Worm (Caenorhabditis elegans) whole organism, late embryonic: ENCODE measurements around the gene gex-3.

Experiments used
- C08G9.2 ChIP-seq: sonication (generic microtip); optimal IDR thresholded peaks from 2 replicates; lab custom pipeline; 2016; ENCODE audit warnings: mild to moderate bottlenecking, missing genetic modification characterization, moderate library complexity, missing compliant biosample characterization
- F13H6.1 ChIP-seq: sonication (generic microtip); optimal IDR thresholded peaks from 2 replicates; lab custom pipeline; 2016; ENCODE audit warnings: missing genetic modification characterization, missing compliant biosample characterization
- K02D7.2 ChIP-seq: sonication (generic microtip); optimal IDR thresholded peaks from 2 replicates; lab custom pipeline; 2017; ENCODE audit warnings: mild to moderate bottlenecking, missing genetic modification characterization, missing compliant biosample characterization
- T23F11.4 ChIP-seq: fragments of 200-800 bp; sonication (Bioruptor generic); optimal IDR thresholded peaks from 2 replicates; lab custom pipeline; 2018; ENCODE audit warnings: mild to moderate bottlenecking, missing genetic modification characterization, missing compliant biosample characterization
- Y22D7AL.16 ChIP-seq: sonication (generic microtip); optimal IDR thresholded peaks from 2 replicates; lab custom pipeline; 2016; ENCODE audit warnings: missing genetic modification characterization, missing compliant biosample characterization
- ahr-1 ChIP-seq: sonication (generic microtip); optimal IDR thresholded peaks from 2 replicates; lab custom pipeline; 2016; ENCODE audit warnings: missing genetic modification characterization, missing compliant biosample characterization
- ceh-14 ChIP-seq: sonication (generic microtip); optimal IDR thresholded peaks from 2 replicates; lab custom pipeline; 2016; ENCODE audit warnings: missing genotype, missing genetic modification characterization, missing compliant biosample characterization
- ceh-22 ChIP-seq: sonication (generic microtip); optimal IDR thresholded peaks from 2 replicates; lab custom pipeline; 2017; ENCODE audit warnings: missing biosample characterization, missing genetic modification characterization
- ceh-34 ChIP-seq: sonication (generic microtip); optimal IDR thresholded peaks from 2 replicates; lab custom pipeline; 2016; ENCODE audit warnings: mild to moderate bottlenecking, missing genetic modification characterization, missing compliant biosample characterization
- ceh-45 ChIP-seq: fragments of 200-800 bp; sonication (Bioruptor generic); IDR thresholded peaks from 2 replicates; pipeline ENCODE4 v1.3.6; 2022; ENCODE audit warnings: missing genetic modification reagents, missing genetic modification characterization, missing compliant biosample characterization
- ceh-48 ChIP-seq: sonication (generic microtip); optimal IDR thresholded peaks from 2 replicates; lab custom pipeline; 2016; ENCODE audit warnings: missing genetic modification characterization, inconsistent platforms, missing compliant biosample characterization
- ceh-6 ChIP-seq: fragments of 200-800 bp; sonication (Bioruptor generic); optimal IDR thresholded peaks from 2 replicates; lab custom pipeline; 2018; ENCODE audit warnings: mild to moderate bottlenecking, missing genetic modification characterization, missing compliant biosample characterization
- che-1 ChIP-seq: sonication (generic microtip); optimal IDR thresholded peaks from 2 replicates; lab custom pipeline; 2016; ENCODE audit warnings: mild to moderate bottlenecking, missing genetic modification characterization, missing compliant biosample characterization
- dmd-4 ChIP-seq: sonication (generic microtip); optimal IDR thresholded peaks from 2 replicates; lab custom pipeline; 2016; ENCODE audit warnings: borderline replicate concordance, missing genetic modification characterization, missing compliant biosample characterization
- dve-1 ChIP-seq: sonication (generic microtip); optimal IDR thresholded peaks from 2 replicates; lab custom pipeline; 2017; ENCODE audit warnings: antibody characterized with exemption, mild to moderate bottlenecking, missing genetic modification characterization, missing compliant biosample characterization
- elt-2 ChIP-seq: sonication (generic microtip); optimal IDR thresholded peaks from 2 replicates; lab custom pipeline; 2016; ENCODE audit warnings: missing genetic modification reagents, missing genetic modification characterization, missing compliant biosample characterization
- eyg-1 ChIP-seq: sonication (generic microtip); optimal IDR thresholded peaks from 2 replicates; lab custom pipeline; 2016; ENCODE audit warnings: missing genotype, missing genetic modification characterization, missing compliant biosample characterization
- hlh-13 ChIP-seq: fragments of 200-800 bp; sonication (Bioruptor generic); optimal IDR thresholded peaks from 2 replicates; lab custom pipeline; 2018; ENCODE audit warnings: mild to moderate bottlenecking, missing genetic modification characterization, missing compliant biosample characterization
- lim-6 ChIP-seq: sonication (generic microtip); optimal IDR thresholded peaks from 2 replicates; lab custom pipeline; 2016; ENCODE audit warnings: missing genetic modification characterization, missing compliant biosample characterization
- lin-11 ChIP-seq: fragments of 200-800 bp; sonication (Bioruptor generic); optimal IDR thresholded peaks from 2 replicates; lab custom pipeline; 2018; ENCODE audit warnings: mild to moderate bottlenecking, missing genetic modification characterization, missing compliant biosample characterization
- mec-3 ChIP-seq: sonication (generic microtip); optimal IDR thresholded peaks from 2 replicates; lab custom pipeline; 2016; ENCODE audit warnings: borderline replicate concordance, missing genetic modification characterization, missing compliant biosample characterization
- nhr-11 ChIP-seq: fragments of 150-350 bp; optimal IDR thresholded peaks from 2 replicates; lab custom pipeline; 2014; ENCODE audit warnings: missing biosample characterization, missing genetic modification characterization
- pag-3 ChIP-seq: sonication (generic microtip); optimal IDR thresholded peaks from 2 replicates; lab custom pipeline; 2016; ENCODE audit warnings: missing compliant biosample characterization, missing genetic modification characterization, borderline replicate concordance
- pat-9 ChIP-seq: fragments of 200-800 bp; sonication (Bioruptor generic); optimal IDR thresholded peaks from 2 replicates; lab custom pipeline; 2018; ENCODE audit warnings: mild to moderate bottlenecking, missing genetic modification characterization, moderate library complexity, missing compliant biosample characterization
- pax-1 ChIP-seq: fragments of 150-350 bp; optimal IDR thresholded peaks from 2 replicates; lab custom pipeline; 2014; ENCODE audit warnings: missing biosample characterization, missing genetic modification characterization
- pqm-1 ChIP-seq: sonication (generic microtip); optimal IDR thresholded peaks from 2 replicates; lab custom pipeline; 2016; ENCODE audit warnings: missing genetic modification characterization, missing compliant biosample characterization
- sox-2 ChIP-seq: fragments of 200-800 bp; sonication (Bioruptor generic); IDR thresholded peaks from 2 replicates; pipeline ENCODE4 v1.3.6; 2022; ENCODE audit warnings: missing genetic modification reagents, missing genetic modification characterization, missing compliant biosample characterization
- tbx-2 ChIP-seq: sonication (generic microtip); optimal IDR thresholded peaks from 2 replicates; lab custom pipeline; 2016; ENCODE audit warnings: missing genetic modification characterization, missing compliant biosample characterization
- ttx-3 ChIP-seq: sonication (generic microtip); optimal IDR thresholded peaks from 2 replicates; lab custom pipeline; 2016; ENCODE audit warnings: missing genetic modification reagents, missing genetic modification characterization, missing compliant biosample characterization
- unc-3 ChIP-seq, 2 experiments: fragments of 200-800 bp in 1 of 2; sonication (Bioruptor generic) in 1 of 2; sonication (generic microtip) in 1 of 2; conservative IDR thresholded peaks in 1 of 2; optimal IDR thresholded peaks in 1 of 2; 2 replicates each; pipeline versions ENCODE4 v1.3.6 to Lab custom; 2016 to 2022; ENCODE audit warnings: missing compliant biosample characterization in 2 of 2, missing genetic modification characterization in 2 of 2, missing genetic modification reagents in 1 of 2
- unc-55 ChIP-seq: sonication (generic microtip); optimal IDR thresholded peaks from 2 replicates; lab custom pipeline; 2017; ENCODE audit warnings: missing biosample characterization, missing genetic modification reagents, missing genetic modification characterization
- zip-5 ChIP-seq: sonication (generic microtip); optimal IDR thresholded peaks from 2 replicates; lab custom pipeline; 2016; ENCODE audit warnings: missing genetic modification characterization, missing compliant biosample characterization
- ztf-16 ChIP-seq: sonication (generic microtip); optimal IDR thresholded peaks from 2 replicates; lab custom pipeline; 2017; ENCODE audit warnings: missing genetic modification characterization, missing compliant biosample characterization

The gex-3 gene

ce11 chrIV:12428467-12428866 is 24.2 kb downstream of the gex-3 start, which contains the start of gene col-130:
Gene col-130 (minus strand): TSS chrIV:12428516.
- no peak for TF ChIP-seq pax-1 (tag; lab: Kevin White, UChicago)
- no peak for TF ChIP-seq T23F11.4 (GFP tag; lab: Kevin White, UChicago)
- TF ChIP-seq F13H6.1 (tag; lab: Kevin White, UChicago) = no peak
- no peak for TF ChIP-seq pqm-1 (tag; lab: Kevin White, UChicago)
- no peak for TF ChIP-seq tbx-2 (tag; lab: Kevin White, UChicago)
- TF ChIP-seq Y22D7AL.16 (tag; lab: Kevin White, UChicago) = no peak
- TF ChIP-seq ceh-34 = no peak

- TF ChIP-seq dve-1 = no peak
- TF ChIP-seq lim-6 (tag; lab: Kevin White, UChicago) = no peak
- no peak for TF ChIP-seq elt-2
- TF ChIP-seq ceh-14 (tag; lab: Kevin White, UChicago) = no peak
- no peak for TF ChIP-seq ceh-6 (GFP tag; lab: Kevin White, UChicago)
- TF ChIP-seq unc-55 (GFP tag; lab: Kevin White, UChicago) = no peak
Observed at ce11 chrIV:12429504-12429903, 25.3 kb downstream of the gex-3 start.

DNA sequence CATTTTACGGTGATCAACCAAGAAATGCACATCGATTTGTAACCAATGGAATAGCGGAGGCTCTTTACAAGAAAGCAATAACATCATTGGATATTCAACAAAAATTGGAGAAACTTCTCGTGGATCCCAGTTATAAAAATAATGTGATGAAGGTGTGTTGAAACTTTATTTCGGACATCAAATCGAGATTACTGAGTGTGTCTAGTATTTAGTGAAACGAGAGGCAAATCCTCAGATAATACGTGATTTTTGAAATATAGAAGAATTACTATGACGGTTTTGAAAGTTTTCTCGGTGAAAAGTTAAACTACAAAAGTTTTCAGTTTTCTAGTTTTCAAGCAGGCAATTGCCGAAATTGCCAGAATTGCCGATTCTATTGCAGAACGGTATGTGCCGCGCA is 27.5 kb downstream of the gex-3 start:
- no peak for TF ChIP-seq che-1
- no peak for TF ChIP-seq ahr-1 (tag; lab: Kevin White, UChicago)

DNA sequence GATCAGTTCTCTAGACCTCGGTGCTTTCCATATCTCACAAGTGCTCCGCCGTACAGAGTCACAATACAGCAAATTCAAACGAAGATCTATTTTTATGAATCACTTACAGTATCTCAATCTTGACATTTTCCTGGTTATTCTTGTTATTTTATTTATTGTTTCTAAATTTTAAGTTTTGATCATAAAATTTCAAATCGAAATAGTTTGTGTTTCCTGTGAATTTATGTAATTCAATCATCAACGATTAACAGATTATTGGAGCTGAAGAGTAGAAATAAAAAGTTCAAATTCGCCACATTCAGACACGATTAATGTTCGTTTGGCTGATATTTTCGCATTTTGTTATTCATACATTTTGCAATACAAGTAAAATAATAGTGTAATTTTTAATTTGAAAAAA is 28.1 kb downstream of the gex-3 start, which contains the start of gene clec-184:
clec-184 (plus strand) TSS at position 301 of the 400 bp plus-strand sequence.
- TF ChIP-seq mec-3 (tag; lab: Kevin White, UChicago) = no peak
- TF ChIP-seq ceh-45 = no peak
- no peak for TF ChIP-seq ceh-22 (tag; lab: Kevin White, UChicago)
- TF ChIP-seq tbx-2 (tag; lab: Kevin White, UChicago) = no peak
- TF ChIP-seq pax-1 (tag; lab: Kevin White, UChicago) = no peak
- no peak for TF ChIP-seq ahr-1 (tag; lab: Kevin White, UChicago)
- no peak for TF ChIP-seq zip-5 (tag; lab: Kevin White, UChicago)
- TF ChIP-seq ceh-14 (tag; lab: Kevin White, UChicago) = no peak

- TF ChIP-seq ceh-34 (no peak), elt-2 (peak; percentile 77), ahr-1 (tag; lab: Kevin White, UChicago) (no peak), nhr-11 (tag; lab: Kevin White, UChicago) (no peak)
Observed at ce11 chrIV:12435442-12435841, 31.2 kb downstream of the gex-3 start, which contains the start of gene irg-4. Gene irg-4 (plus strand): TSS chrIV:12435833.

ce11 chrIV:12438359-12438758 is 34.1 kb downstream of the gex-3 start, which contains the start of gene clec-185:
Gene clec-185 (plus strand): TSS chrIV:12438659.
- TF ChIP-seq K02D7.2 (no peak), C08G9.2 (tag; lab: Kevin White, UChicago) (no peak), dmd-4 (no peak), pat-9 (tag; lab: Kevin White, UChicago) (no peak), sox-2 (no peak), unc-3 (GFP tag; conservative IDR thresholded peaks at IDR 0.05; lab: Robert Waterston, UW) (no peak), unc-3 (tag; optimal IDR thresholded peaks at IDR 0.05; lab: Kevin White, UChicago) (no peak), pag-3 (tag; lab: Kevin White, UChicago) (no peak), eyg-1 (no peak), ceh-48 (no peak), ttx-3 (no peak), hlh-13 (GFP tag; lab: Kevin White, UChicago) (no peak), lin-11 (no peak), ztf-16 (tag; lab: Kevin White, UChicago) (no peak), ceh-34 (no peak)
